Fruit fly (Drosophila melanogaster): ENCODE measurements around the gene tinc.

- no peak for TF ChIP-seq Hr96 (GFP tag; optimal IDR thresholded peaks at IDR 0.05)
- TF ChIP-seq bab1 (GFP tag; optimal IDR thresholded peaks at IDR 0.05), result no peak
- TF ChIP-seq CG33017 (tag; optimal IDR thresholded peaks at IDR 0.05), result no peak
- no peak for TF ChIP-seq CG1620 (GFP tag; optimal IDR thresholded peaks at IDR 0.05)
- TF ChIP-seq pad (GFP tag; optimal IDR thresholded peaks at IDR 0.05), result no peak
- no peak for TF ChIP-seq CG7101 (tag; optimal IDR thresholded peaks at IDR 0.05)
- no peak for TF ChIP-seq CG11617 (GFP tag; optimal IDR thresholded peaks at IDR 0.05)
- TF ChIP-seq CG14711 (tag; optimal IDR thresholded peaks at IDR 0.05), result no peak
These were observed 1.1 kb downstream of the tinc start for dm6 chr3R:17812477-17812876.

Measured in whole organism, adult.